Fruit fly (Drosophila melanogaster): ENCODE results near the gene drongo.

- no peak for TF ChIP-seq psq (optimal IDR thresholded peaks at IDR 0.05)
- no peak for TF ChIP-seq h (optimal IDR thresholded peaks at IDR 0.05)
- TF ChIP-seq ttk (optimal IDR thresholded peaks at IDR 0.05) = no peak
- TF ChIP-seq Sin3A (optimal IDR thresholded peaks at IDR 0.05) = no peak
- TF ChIP-seq insv (optimal IDR thresholded peaks at IDR 0.05) = no peak
- TF ChIP-seq Myc (optimal IDR thresholded peaks at IDR 0.05) = no peak
These were observed 41.6 kb upstream of the drongo start for dm6 chr2L:892461-892860.
